Worm (Caenorhabditis elegans): ENCODE data around the gene ida-1.

DNA sequence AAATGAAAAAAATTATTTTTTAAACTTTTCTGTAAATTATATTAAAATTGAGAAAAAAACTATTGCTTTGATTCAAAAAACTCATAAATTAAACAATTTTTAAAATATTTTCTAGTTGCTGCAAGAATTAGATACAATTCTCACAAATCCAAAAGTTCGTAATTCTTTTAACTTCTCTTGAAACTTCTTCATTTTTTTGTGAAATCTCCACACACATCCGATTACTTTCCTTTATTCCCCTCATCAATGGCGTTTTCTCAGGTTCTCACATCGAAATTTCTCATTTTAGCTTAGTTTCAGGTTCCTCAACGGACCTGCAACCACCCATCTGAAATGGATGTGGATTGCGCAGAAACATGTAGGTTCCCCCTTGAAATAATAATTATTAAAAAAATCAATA, 32.8 kb upstream of the ida-1 start, which contains the start of gene wrm-1:
- TF ChIP-seq mef-2 (tag; optimal IDR thresholded peaks at IDR 0.05) (no peak), elt-2 (tag; optimal IDR thresholded peaks at IDR 0.05) (no peak), mep-1 (tag; optimal IDR thresholded peaks at IDR 0.05) (no peak), zag-1 (tag; optimal IDR thresholded peaks at IDR 0.05) (no peak), ces-1 (GFP tag; optimal IDR thresholded peaks at IDR 0.05) (no peak), ceh-82 (tag; optimal IDR thresholded peaks at IDR 0.05) (no peak), lin-35 (GFP tag; optimal IDR thresholded peaks at IDR 0.05) (no peak), elt-3 (tag; optimal IDR thresholded peaks at IDR 0.05) (no peak), lin-13 (GFP tag; optimal IDR thresholded peaks at IDR 0.05) (no peak), tbx-2 (tag; optimal IDR thresholded peaks at IDR 0.05) (no peak), ceh-88 (GFP tag; IDR thresholded peaks at IDR 0.05) (no peak)

All from whole organism, L1 larva.